Fruit fly (Drosophila melanogaster): ENCODE results near the gene CG14969.

Gene CG14969

DNA sequence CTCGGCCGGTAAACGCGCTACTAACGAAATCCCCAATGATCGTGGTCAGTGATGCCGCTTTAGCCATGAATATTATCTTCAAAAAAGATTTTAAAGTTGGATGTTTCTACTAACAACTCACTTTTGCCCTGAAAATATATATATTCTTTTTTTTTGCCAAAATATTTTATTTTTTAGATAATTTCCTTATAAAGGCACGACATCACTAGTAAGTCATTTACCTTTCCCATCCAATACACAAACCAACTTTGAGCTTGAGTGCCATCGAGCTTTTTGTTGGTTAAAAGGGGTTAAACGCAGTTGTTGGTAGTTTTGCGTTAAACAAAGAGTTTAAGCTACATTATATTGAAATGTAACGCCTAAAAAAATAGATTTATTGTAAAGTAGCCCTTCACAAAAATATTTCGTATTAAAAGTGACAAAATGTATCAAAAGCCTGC, 31.7 kb downstream of the CG14969 start, which contains the start of gene CG14968 (continued):
- TF ChIP-seq Hr51 (GFP tag; optimal IDR thresholded peaks at IDR 0.05) (peak; percentile 61 to 97), bab2 (GFP tag; optimal IDR thresholded peaks at IDR 0.05) (peak; percentile 87), gce (GFP tag; IDR thresholded peaks at IDR 0.05) (peak; percentile 92), E2f2 (GFP tag; IDR thresholded peaks at IDR 0.05) (peak; percentile 76), CG7963 (GFP tag; IDR thresholded peaks at IDR 0.05; ENCODE audit: partially characterized antibody) (no peak), CG30020 (tag; optimal IDR thresholded peaks at IDR 0.05) (peak; percentile 49), p53 (GFP tag; optimal IDR thresholded peaks at IDR 0.05) (no peak), psq (GFP tag; optimal IDR thresholded peaks at IDR 0.05) (peak; percentile 76), Hand (GFP tag; optimal IDR thresholded peaks at IDR 0.05) (peak; percentile 86), hkb (optimal IDR thresholded peaks at IDR 0.05) (no peak), hkb (GFP tag; IDR thresholded peaks at IDR 0.05) (peak; percentile 97), sqz (GFP tag; optimal IDR thresholded peaks at IDR 0.05) (peak; percentile 70), pho (GFP tag; optimal IDR thresholded peaks at IDR 0.05) (peak; percentile 78), sens (GFP tag) (peak; percentile 97), toy (GFP tag; IDR thresholded peaks at IDR 0.05) (peak; percentile 90), Hr39 (optimal IDR thresholded peaks at IDR 0.05) (no peak), CG13123 (GFP tag; optimal IDR thresholded peaks at IDR 0.05) (peak; percentile 85), CG10267 (tag; optimal IDR thresholded peaks at IDR 0.05) (peak; percentile 84), CG4360 (GFP tag; IDR thresholded peaks at IDR 0.05) (peak; percentile 67), amos (GFP tag; IDR thresholded peaks at IDR 0.05; ENCODE audit: partially characterized antibody) (no peak), Hmx (GFP tag; optimal IDR thresholded peaks at IDR 0.05) (no peak), chm (GFP tag; IDR thresholded peaks at IDR 0.05) (peak; percentile 95), aop (GFP tag; IDR thresholded peaks at IDR 0.05) (peak; percentile 82), ab (GFP tag; optimal IDR thresholded peaks at IDR 0.05) (no peak), CG6654 (GFP tag; optimal IDR thresholded peaks at IDR 0.05) (peak; percentile 74), CG13287 (GFP tag; IDR thresholded peaks at IDR 0.05; ENCODE audit: partially characterized antibody) (no peak), CG3163 (GFP tag; optimal IDR thresholded peaks at IDR 0.05) (no peak), crp (GFP tag; optimal IDR thresholded peaks at IDR 0.05) (peak in 1 of 2 experiments; percentile 51), unpg (GFP tag; optimal IDR thresholded peaks at IDR 0.05) (peak; percentile 95), trh (GFP tag; optimal IDR thresholded peaks at IDR 0.05) (peak; percentile 86), ttk (GFP tag; IDR thresholded peaks at IDR 0.05) (peak; percentile 96), dmrt11E (tag; optimal IDR thresholded peaks at IDR 0.05) (peak; percentile 78), unc-4 (GFP tag; IDR thresholded peaks at IDR 0.05; ENCODE audit: partially characterized antibody) (no peak), gcm (GFP tag; optimal IDR thresholded peaks at IDR 0.05) (peak; percentile 79), nerfin-1 (tag; optimal IDR thresholded peaks at IDR 0.05) (peak; percentile 82), cad (GFP tag; optimal IDR thresholded peaks at IDR 0.05) (no peak), rib (GFP tag; IDR thresholded peaks at IDR 0.05) (peak; percentile 94), CG11398 (GFP tag; optimal IDR thresholded peaks at IDR 0.05) (peak; percentile 52), CG4404 (GFP tag; IDR thresholded peaks at IDR 0.05) (peak; percentile 80), emc (GFP tag; optimal IDR thresholded peaks at IDR 0.05) (peak; percentile 67), B-H1 (GFP tag; IDR thresholded peaks at IDR 0.05) (peak; percentile 90), tx (GFP tag; optimal IDR thresholded peaks at IDR 0.05) (peak; percentile 48), BEAF-32 (GFP tag; optimal IDR thresholded peaks at IDR 0.05) (no peak), row (GFP tag; IDR thresholded peaks at IDR 0.05) (peak; percentile 96), zfh2 (GFP tag; optimal IDR thresholded peaks at IDR 0.05) (peak; percentile 75), CG13296 (GFP tag; optimal IDR thresholded peaks at IDR 0.05) (peak; percentile 93), ash1 (GFP tag; optimal IDR thresholded peaks at IDR 0.05) (peak; percentile 72), Rfx (GFP tag; IDR thresholded peaks at IDR 0.05) (peak; percentile 99), Ptx1 (GFP tag; IDR thresholded peaks at IDR 0.05) (peak; percentile 97), fru (optimal IDR thresholded peaks at IDR 0.05) (no peak), Awh (GFP tag; IDR thresholded peaks at IDR 0.05) (peak; percentile 96), HLH54F (GFP tag; optimal IDR thresholded peaks at IDR 0.05) (peak; percentile 77), CG12391 (tag; optimal IDR thresholded peaks at IDR 0.05) (peak; percentile 96)
